Fruit fly (Drosophila melanogaster) whole organism, embryonic: ENCODE measurements around the gene CG13074.
A peak's percentile ranks its signal among the peaks of the same experiment; 100 is the strongest.

Source experiments
- ATbp ChIP-seq: fragments of 200-800 bp; sonication (Bioruptor generic); optimal IDR thresholded peaks from 2 replicates; lab custom pipeline; 2017; ENCODE audit warnings: missing biosample characterization, mild to moderate bottlenecking, missing genetic modification characterization, missing genetic modification reagents
- B-H2 ChIP-seq: fragments of 200-800 bp; sonication (Bioruptor generic); optimal IDR thresholded peaks from 2 replicates; lab custom pipeline; 2018; ENCODE audit warnings: missing biosample characterization, mild to moderate bottlenecking, missing genetic modification characterization
- Bdp1 ChIP-seq: fragments of 200-800 bp; sonication (Bioruptor generic); optimal IDR thresholded peaks from 3 replicates; lab custom pipeline; 2016; ENCODE audit warnings: missing biosample characterization, missing genetic modification characterization
- CG10321 ChIP-seq: fragments of 200-800 bp; sonication (Bioruptor generic); IDR thresholded peaks from 2 replicates; pipeline ENCODE4 v1.3.6; 2022; ENCODE audit warnings: missing biosample characterization, missing genetic modification characterization
- CG10366 ChIP-seq: fragments of 200-800 bp; sonication (Bioruptor generic); IDR thresholded peaks from 2 replicates; pipeline ENCODE4 v1.3.6; 2022; ENCODE audit warnings: missing biosample characterization, missing genetic modification characterization
- CG10431 ChIP-seq: fragments of 200-800 bp; sonication (Bioruptor generic); optimal IDR thresholded peaks from 3 replicates; lab custom pipeline; 2018; ENCODE audit warnings: missing biosample characterization, mild to moderate bottlenecking, missing genetic modification characterization
- CG13894 ChIP-seq: fragments of 200-800 bp; sonication (Bioruptor generic); optimal IDR thresholded peaks from 3 replicates; lab custom pipeline; 2018; ENCODE audit warnings: missing biosample characterization, mild to moderate bottlenecking, missing genetic modification characterization, moderate library complexity
- CG16815 ChIP-seq: fragments of 200-800 bp; sonication (Bioruptor generic); optimal IDR thresholded peaks from 3 replicates; lab custom pipeline; 2017; ENCODE audit warnings: missing biosample characterization, mild to moderate bottlenecking, missing genetic modification characterization
- CG17361 ChIP-seq: fragments of 200-800 bp; sonication (Bioruptor generic); IDR thresholded peaks from 3 replicates; pipeline ENCODE4 v1.3.6; 2022; ENCODE audit warnings: missing biosample characterization, missing genetic modification characterization
- CG17385 ChIP-seq: fragments of 200-800 bp; sonication (Bioruptor generic); optimal IDR thresholded peaks from 3 replicates; lab custom pipeline; 2018; ENCODE audit warnings: missing biosample characterization, mild to moderate bottlenecking, missing genetic modification characterization
- CG18619 ChIP-seq: fragments of 200-800 bp; sonication (Bioruptor generic); optimal IDR thresholded peaks from 3 replicates; lab custom pipeline; 2017; ENCODE audit warnings: missing biosample characterization, mild to moderate bottlenecking, missing genetic modification characterization
- CG31224 ChIP-seq: fragments of 200-800 bp; sonication (Bioruptor generic); IDR thresholded peaks from 2 replicates; pipeline ENCODE4 v1.3.6; 2022; ENCODE audit warnings: missing biosample characterization, missing genetic modification characterization
- CG3163 ChIP-seq: fragments of 200-800 bp; sonication (Bioruptor generic); optimal IDR thresholded peaks from 3 replicates; lab custom pipeline; 2016; ENCODE audit warnings: missing biosample characterization, missing genetic modification characterization
- CG3281 ChIP-seq: fragments of 200-800 bp; sonication (Bioruptor generic); optimal IDR thresholded peaks from 3 replicates; lab custom pipeline; 2017; ENCODE audit warnings: missing biosample characterization, mild to moderate bottlenecking, missing genetic modification characterization
- CG4360 ChIP-seq: fragments of 200-800 bp; sonication (Bioruptor generic); IDR thresholded peaks from 2 replicates; pipeline ENCODE4 v1.3.6; 2022; ENCODE audit warnings: missing biosample characterization, missing genetic modification characterization
- CG6254 ChIP-seq: fragments of 200-800 bp; sonication (Bioruptor generic); optimal IDR thresholded peaks from 3 replicates; lab custom pipeline; 2017; ENCODE audit warnings: mild to moderate bottlenecking, missing biosample characterization, missing genetic modification reagents, missing genetic modification characterization
- CG6689 ChIP-seq: fragments of 200-800 bp; sonication (Bioruptor generic); IDR thresholded peaks from 2 replicates; pipeline ENCODE4 v1.3.6; 2022; ENCODE audit warnings: missing biosample characterization, missing genetic modification characterization
- CG7357 ChIP-seq: fragments of 200-800 bp; sonication (Bioruptor generic); IDR thresholded peaks from 3 replicates; pipeline ENCODE4 v1.3.6; 2022; ENCODE audit warnings: missing biosample characterization, missing genetic modification characterization
- CG8281 ChIP-seq: fragments of 200-800 bp; sonication (Bioruptor generic); optimal IDR thresholded peaks from 2 replicates; lab custom pipeline; 2018; ENCODE audit warnings: missing biosample characterization, mild to moderate bottlenecking, missing genetic modification characterization, moderate library complexity
- CG8359 ChIP-seq: fragments of 200-800 bp; sonication (Bioruptor generic); optimal IDR thresholded peaks from 2 replicates; lab custom pipeline; 2017; ENCODE audit warnings: missing biosample characterization, mild to moderate bottlenecking, missing genetic modification characterization, borderline replicate concordance
- CoRest ChIP-seq: fragments of 200-800 bp; sonication (Bioruptor generic); optimal IDR thresholded peaks from 3 replicates; lab custom pipeline; 2018; ENCODE audit warnings: missing biosample characterization, mild to moderate bottlenecking, missing genetic modification characterization, moderate library complexity
- D19A ChIP-seq: fragments of 200-800 bp; optimal IDR thresholded peaks from 3 replicates; lab custom pipeline; 2019; ENCODE audit warnings: missing biosample characterization, mild to moderate bottlenecking, missing genetic modification characterization, moderate library complexity
- GATAe ChIP-seq: fragments of 200-800 bp; sonication (Bioruptor generic); conservative IDR thresholded peaks from 2 replicates; pipeline ENCODE4 v1.3.6; 2022; ENCODE audit warnings: missing biosample characterization, missing genetic modification characterization
- Hr3 ChIP-seq: fragments of 200-800 bp; sonication (Bioruptor generic); optimal IDR thresholded peaks from 3 replicates; lab custom pipeline; 2016; ENCODE audit warnings: missing biosample characterization, missing genetic modification characterization
- Hr39 ChIP-seq: fragments of >200 bp; optimal IDR thresholded peaks from 2 replicates; lab custom pipeline; 2017
- Jarid2 ChIP-seq: fragments of 200-800 bp; sonication (Bioruptor generic); optimal IDR thresholded peaks from 3 replicates; lab custom pipeline; 2017; ENCODE audit warnings: mild to moderate bottlenecking, missing biosample characterization, missing genetic modification reagents, missing genetic modification characterization
- Kr ChIP-seq: fragments of 200-800 bp; sonication (Bioruptor generic); optimal IDR thresholded peaks from 2 replicates; lab custom pipeline; 2017; ENCODE audit warnings: missing biosample characterization, mild to moderate bottlenecking, missing genetic modification characterization
- Max ChIP-seq: fragments of 200-800 bp; sonication (Bioruptor generic); optimal IDR thresholded peaks from 2 replicates; lab custom pipeline; 2016; ENCODE audit warnings: missing biosample characterization, mild to moderate bottlenecking, missing genetic modification characterization
- Meics ChIP-seq: fragments of 200-800 bp; sonication (Bioruptor generic); optimal IDR thresholded peaks from 2 replicates; lab custom pipeline; 2017; ENCODE audit warnings: missing biosample characterization, mild to moderate bottlenecking, missing genetic modification characterization
- NK7.1 ChIP-seq: fragments of 200-800 bp; sonication (Bioruptor generic); optimal IDR thresholded peaks from 3 replicates; lab custom pipeline; 2016; ENCODE audit warnings: missing biosample characterization, missing genetic modification characterization
- Scr ChIP-seq: fragments of 200-800 bp; sonication (Bioruptor generic); IDR thresholded peaks from 2 replicates; pipeline ENCODE4 v1.3.6; 2022; ENCODE audit warnings: missing biosample characterization, missing genetic modification characterization; ENCODE audit not compliant: partially characterized antibody
- Taf1 ChIP-seq: fragments of 200-800 bp; sonication (Bioruptor generic); IDR thresholded peaks from 2 replicates; pipeline ENCODE4 v1.3.6; 2022; ENCODE audit warnings: missing biosample characterization, missing genetic modification characterization
- ase ChIP-seq: fragments of 200-800 bp; sonication (Bioruptor generic); IDR thresholded peaks from 3 replicates; pipeline ENCODE4 v1.3.6; 2022; ENCODE audit warnings: missing biosample characterization, missing genetic modification characterization
- az2 ChIP-seq: fragments of 200-800 bp; sonication (Bioruptor generic); optimal IDR thresholded peaks from 3 replicates; lab custom pipeline; 2016; ENCODE audit warnings: missing biosample characterization, missing genetic modification characterization
- bigmax ChIP-seq: fragments of 200-800 bp; sonication (Bioruptor generic); optimal IDR thresholded peaks from 2 replicates; lab custom pipeline; 2018; ENCODE audit warnings: missing biosample characterization, mild to moderate bottlenecking, missing genetic modification characterization
- bowl ChIP-seq: fragments of 200-800 bp; sonication (Bioruptor generic); IDR thresholded peaks from 2 replicates; pipeline ENCODE4 v1.3.6; 2022; ENCODE audit warnings: missing biosample characterization, missing genetic modification characterization
- caup ChIP-seq: fragments of 200-800 bp; sonication (Bioruptor generic); optimal IDR thresholded peaks from 3 replicates; lab custom pipeline; 2017; ENCODE audit warnings: missing biosample characterization, mild to moderate bottlenecking, missing genetic modification characterization, moderate library complexity; ENCODE audit not compliant: severe bottlenecking
- dimm ChIP-seq: fragments of 200-800 bp; sonication (Bioruptor generic); IDR thresholded peaks from 2 replicates; pipeline ENCODE4 v1.3.6; 2022; ENCODE audit warnings: missing biosample characterization, missing genetic modification characterization
- emc ChIP-seq: fragments of 200-800 bp; sonication (Bioruptor generic); optimal IDR thresholded peaks from 2 replicates; lab custom pipeline; 2016; ENCODE audit warnings: missing biosample characterization, missing genetic modification characterization
- jumu ChIP-seq: fragments of 200-800 bp; sonication (Bioruptor generic); optimal IDR thresholded peaks from 3 replicates; lab custom pipeline; 2016; ENCODE audit warnings: missing biosample characterization, missing genetic modification characterization
- kay ChIP-seq: fragments of 200-800 bp; sonication (Bioruptor generic); optimal IDR thresholded peaks from 2 replicates; lab custom pipeline; 2016; ENCODE audit warnings: missing biosample characterization, missing genetic modification characterization
- lov ChIP-seq, 2 experiments: fragments of 200-800 bp in 1 of 2; fragments of >200 bp in 1 of 2; sonication (Bioruptor generic) in 1 of 2; IDR thresholded peaks in 1 of 2; optimal IDR thresholded peaks in 1 of 2; 2 replicates in 1 of 2; 3 replicates in 1 of 2; pipeline versions ENCODE4 v1.3.6 to Lab custom; 2017 to 2022; ENCODE audit warnings: missing biosample characterization in 1 of 2, missing genetic modification characterization in 1 of 2
- mld ChIP-seq: fragments of 200-800 bp; sonication (Bioruptor generic); IDR thresholded peaks from 3 replicates; pipeline ENCODE4 v1.3.6; 2022; ENCODE audit warnings: missing biosample characterization, missing genetic modification characterization; ENCODE audit not compliant: partially characterized antibody
- run ChIP-seq: fragments of 200-800 bp; sonication (Bioruptor generic); optimal IDR thresholded peaks from 3 replicates; lab custom pipeline; 2018; ENCODE audit warnings: missing biosample characterization, mild to moderate bottlenecking, missing genetic modification characterization
- sens ChIP-seq: fragments of 200-800 bp; sonication (Bioruptor generic); peaks from one replicate; lab custom pipeline; 2016; ENCODE audit warnings: missing biosample characterization, missing genetic modification characterization
- slp2 ChIP-seq: fragments of 200-800 bp; sonication (Bioruptor generic); optimal IDR thresholded peaks from 2 replicates; lab custom pipeline; 2016; ENCODE audit warnings: missing biosample characterization, missing genetic modification characterization
- wdn ChIP-seq: fragments of 200-800 bp; sonication (Bioruptor generic); IDR thresholded peaks from 2 replicates; pipeline ENCODE4 v1.3.6; 2022; ENCODE audit warnings: missing biosample characterization, missing genetic modification characterization
- zen ChIP-seq: fragments of 200-800 bp; sonication (Bioruptor generic); optimal IDR thresholded peaks from 3 replicates; lab custom pipeline; 2018; ENCODE audit warnings: missing biosample characterization, mild to moderate bottlenecking, missing genetic modification characterization, moderate library complexity
- zfh2 ChIP-seq: fragments of 200-800 bp; sonication (Bioruptor generic); optimal IDR thresholded peaks from 2 replicates; lab custom pipeline; 2016; ENCODE audit warnings: missing biosample characterization, missing genetic modification characterization

Gene CG13074

dm6 chr3L:16082251-16082650, 15.0 kb downstream of the CG13074 start, which contains the start of gene CG33258:
Gene CG33258, plus strand, starts transcription at chr3L:16082551.
- TF ChIP-seq B-H2 (no peak), CoRest (tag; lab: Kevin White, UChicago) (no peak), CG4360 (no peak), CG8281 (tag; lab: Kevin White, UChicago) (no peak), dimm (no peak), CG10321 (GFP tag; lab: Robert Waterston, UW) (no peak), bowl (no peak), slp2 (no peak), sens (GFP tag; lab: Kevin White, UChicago) (no peak), Hr39 (lab: Kevin White, UChicago) (no peak), CG3163 (GFP tag; lab: Kevin White, UChicago) (no peak), emc (GFP tag; lab: Kevin White, UChicago) (no peak), mld (GFP tag; lab: Robert Waterston, UW) (no peak), CG13894 (tag; lab: Kevin White, UChicago) (no peak), jumu (GFP tag; lab: Kevin White, UChicago) (no peak)

DNA sequence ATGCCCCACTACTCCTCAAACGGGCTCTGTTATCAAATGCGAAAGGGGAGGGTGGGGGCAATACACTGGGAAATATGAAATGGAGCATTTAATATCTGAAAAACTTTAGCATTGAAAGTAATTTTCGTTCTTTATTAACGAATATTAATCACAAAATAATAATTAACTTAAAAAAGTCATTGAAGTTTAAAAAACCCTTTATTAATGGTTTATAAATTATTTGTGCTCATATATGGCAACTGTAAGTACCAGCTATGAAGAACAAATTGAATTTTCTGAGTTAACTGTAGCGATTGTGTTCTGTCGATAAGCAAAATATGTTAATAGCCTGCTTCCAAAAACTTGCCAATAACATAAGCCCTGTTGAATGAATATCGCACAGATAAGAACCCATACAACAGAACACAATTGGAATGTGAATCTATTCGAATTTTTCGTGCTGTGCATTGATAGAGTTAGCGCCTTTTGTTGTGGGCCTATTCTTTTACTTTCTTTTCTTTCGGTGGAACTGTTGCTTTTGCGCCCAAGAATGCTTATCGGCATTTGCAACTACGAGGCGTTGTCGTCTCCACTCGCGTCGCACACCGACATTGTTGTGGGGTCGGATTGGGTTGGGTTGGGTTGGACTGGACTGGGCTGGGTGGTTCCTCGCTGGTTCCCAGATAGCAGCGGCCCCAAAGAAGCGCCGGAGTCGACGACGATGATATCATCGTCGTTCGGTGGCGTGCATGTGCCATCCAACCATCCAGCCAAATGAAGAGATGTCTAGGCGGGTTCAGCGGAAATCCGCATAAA, 36.3 kb downstream of the CG13074 start:
- no peak for TF ChIP-seq ase (GFP tag; lab: Robert Waterston, UW)
- TF ChIP-seq CG10366 (GFP tag; lab: Robert Waterston, UW): peak; percentile 9; the same call in 1 of the 2 replicates
- no peak for TF ChIP-seq Scr
- peak; percentile 51 for TF ChIP-seq Meics (GFP tag; lab: Kevin White, UChicago)
- TF ChIP-seq CG17385 (GFP tag; lab: Kevin White, UChicago): peak; percentile 59
- TF ChIP-seq run: no peak
- no peak for TF ChIP-seq CG10431 (GFP tag; lab: Kevin White, UChicago)
- TF ChIP-seq Jarid2 (GFP tag; lab: Kevin White, UChicago): no peak
- TF ChIP-seq CG18619 (GFP tag; lab: Kevin White, UChicago): peak; percentile 59
- TF ChIP-seq CG7357 (GFP tag; lab: Robert Waterston, UW): 0 out of 3 replicates have a peak, but pooled peaks have one; percentile 16
- TF ChIP-seq CG31224 (GFP tag; lab: Robert Waterston, UW): no peak
- peak; percentile 66 for TF ChIP-seq CG3281 (GFP tag; lab: Kevin White, UChicago)
- 0 out of 2 replicates have a peak, but pooled peaks have one; percentile 7 for TF ChIP-seq wdn
- TF ChIP-seq Bdp1: no peak
- no peak for TF ChIP-seq GATAe
- TF ChIP-seq Kr (GFP tag; lab: Kevin White, UChicago): no peak
- peak; percentile 41 for TF ChIP-seq Hr3 (GFP tag; lab: Kevin White, UChicago)
- TF ChIP-seq Max (GFP tag; lab: Kevin White, UChicago): peak; percentile 25
- peak; percentile 51 for TF ChIP-seq CG6254 (GFP tag; lab: Kevin White, UChicago)
- TF ChIP-seq zen (tag; lab: Kevin White, UChicago): no peak
- peak; percentile 29 for TF ChIP-seq CG16815
- TF ChIP-seq az2: peak; percentile 51
- no peak for TF ChIP-seq lov (optimal IDR thresholded peaks at IDR 0.05; lab: Kevin White, UChicago)
- TF ChIP-seq lov (GFP tag; IDR thresholded peaks at IDR 0.05; lab: Robert Waterston, UW): no peak
- no peak for TF ChIP-seq D19A (tag; lab: Kevin White, UChicago)
- TF ChIP-seq caup: peak; percentile 13
- peak; percentile 53; the same call in 1 of the 2 replicates for TF ChIP-seq CG6689
- TF ChIP-seq CG17361 (GFP tag; lab: Robert Waterston, UW): peak; percentile 89; the same call in 2 of the 3 replicates
- TF ChIP-seq CG8359: peak; percentile 25
- no peak for TF ChIP-seq NK7.1
- no peak for TF ChIP-seq bigmax (GFP tag; lab: Kevin White, UChicago)
- no peak for TF ChIP-seq Taf1
- peak; percentile 20 for TF ChIP-seq zfh2
- TF ChIP-seq kay (GFP tag; lab: Kevin White, UChicago): peak; percentile 46
- peak; percentile 25 for TF ChIP-seq ATbp
